Worm (Caenorhabditis elegans): ENCODE measurements around the gene glit-1.
A peak's percentile ranks its signal among the peaks of the same experiment; 100 is the strongest.

Gene glit-1

DNA sequence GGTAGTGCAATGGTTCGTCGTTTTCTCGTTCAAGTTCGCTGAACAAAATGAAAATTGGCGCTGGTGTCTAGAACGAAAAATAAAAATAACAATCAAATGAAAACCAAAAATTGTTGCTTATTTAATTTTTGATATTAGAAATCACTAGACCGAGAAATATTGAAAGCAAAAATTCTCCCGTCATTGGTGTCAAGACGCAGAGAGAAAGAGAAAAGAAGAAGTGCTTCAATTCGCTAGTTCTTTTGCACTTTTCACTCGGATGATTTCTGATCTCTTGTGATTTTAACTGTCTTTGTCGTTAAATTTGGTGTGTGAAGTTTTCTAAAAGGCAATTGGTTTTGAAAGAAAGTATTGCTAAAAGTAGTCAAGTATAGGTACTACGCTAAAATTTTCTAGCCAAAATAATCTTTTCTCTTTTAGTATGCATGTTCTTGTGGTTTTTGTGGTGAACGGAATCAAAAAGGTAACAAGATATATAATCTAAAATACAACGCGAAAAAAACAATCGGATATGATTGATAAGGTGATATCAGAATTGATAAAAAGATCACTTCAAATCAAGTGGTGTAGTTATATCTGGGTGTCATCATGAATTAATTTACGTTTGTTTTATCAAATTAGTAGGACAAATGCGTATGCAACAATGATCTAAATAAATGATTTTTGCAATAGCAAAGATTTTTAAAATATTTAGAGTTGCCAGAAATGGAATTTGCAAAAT lies 49.0 kb upstream of the glit-1 start:
- TF ChIP-seq lin-14 (GFP tag; optimal IDR thresholded peaks at IDR 0.05) (peak; percentile 6), F16B12.6 (tag; optimal IDR thresholded peaks at IDR 0.05) (no peak), blmp-1 (tag; optimal IDR thresholded peaks at IDR 0.05) (peak; percentile 7), nhr-28 (tag; optimal IDR thresholded peaks at IDR 0.05) (no peak), vab-15 (tag; optimal IDR thresholded peaks at IDR 0.05) (no peak), nhr-85 (tag) (peak; percentile 77), tbx-2 (tag; optimal IDR thresholded peaks at IDR 0.05) (no peak), sox-4 (tag; optimal IDR thresholded peaks at IDR 0.05) (no peak), tlp-1 (tag; optimal IDR thresholded peaks at IDR 0.05) (no peak), nhr-71 (tag; optimal IDR thresholded peaks at IDR 0.05) (peak; percentile 10), efl-1 (optimal IDR thresholded peaks at IDR 0.05) (peak in 1 of 2 experiments; percentile 10), efl-1 (GFP tag; optimal IDR thresholded peaks at IDR 0.05 in 1 of 2) (peak in 1 of 2 experiments; percentile 55), unc-98 (GFP tag; IDR thresholded peaks at IDR 0.05) (no peak), hlh-17 (GFP tag; optimal IDR thresholded peaks at IDR 0.05; ENCODE audit: borderline replicate concordance) (no peak), jun-1 (tag; optimal IDR thresholded peaks at IDR 0.05) (no peak), skn-1 (tag; optimal IDR thresholded peaks at IDR 0.05) (no peak), unc-86 (tag; optimal IDR thresholded peaks at IDR 0.05) (no peak), nhr-20 (tag; optimal IDR thresholded peaks at IDR 0.05) (peak; percentile 25), ztf-4 (tag; optimal IDR thresholded peaks at IDR 0.05) (no peak), hlh-4 (tag; optimal IDR thresholded peaks at IDR 0.05) (no peak), mdl-1 (tag; optimal IDR thresholded peaks at IDR 0.05) (no peak), elt-3 (tag; optimal IDR thresholded peaks at IDR 0.05) (peak in 5 of 6 experiments; percentile 55 to 81 (median 61)), fkh-10 (GFP tag; optimal IDR thresholded peaks at IDR 0.05) (no peak), nhr-90 (tag; optimal IDR thresholded peaks at IDR 0.05; ENCODE audit: poor library complexity) (no peak)

DNA sequence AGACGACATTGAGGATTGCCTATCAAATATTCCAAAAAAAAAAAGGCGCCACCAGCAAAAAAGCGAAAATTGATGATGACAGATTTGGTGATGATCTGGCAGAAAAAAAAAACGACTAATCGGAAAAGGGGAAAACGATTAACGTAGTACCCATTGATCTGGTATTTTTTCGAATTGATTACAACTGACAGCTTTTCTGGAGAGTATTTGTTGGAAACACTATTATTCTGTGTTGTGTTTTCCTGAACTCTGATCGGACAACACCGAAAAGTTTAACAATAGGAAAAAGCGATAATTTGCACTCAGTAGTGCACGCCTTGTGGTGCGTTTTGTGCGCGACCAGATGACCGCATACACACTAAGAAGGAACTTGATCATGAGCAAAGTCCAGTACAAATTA lies 47.4 kb upstream of the glit-1 start:
- TF ChIP-seq nhr-237 (tag; optimal IDR thresholded peaks at IDR 0.05) (no peak), dsc-1 (tag; optimal IDR thresholded peaks at IDR 0.05) (no peak), C04F5.9 (tag; optimal IDR thresholded peaks at IDR 0.05) (no peak), nhr-28 (tag; optimal IDR thresholded peaks at IDR 0.05) (no peak), fkh-8 (tag; optimal IDR thresholded peaks at IDR 0.05) (peak; percentile 13), grh-1 (GFP tag; IDR thresholded peaks at IDR 0.05) (no peak), mef-2 (tag; optimal IDR thresholded peaks at IDR 0.05) (no peak), zip-4 (GFP tag; optimal IDR thresholded peaks at IDR 0.05) (no peak), irx-1 (tag; optimal IDR thresholded peaks at IDR 0.05) (no peak), nhr-71 (tag; optimal IDR thresholded peaks at IDR 0.05) (no peak), ceh-90 (tag; optimal IDR thresholded peaks at IDR 0.05) (no peak), ces-1 (GFP tag; optimal IDR thresholded peaks at IDR 0.05) (no peak), mdl-1 (tag; optimal IDR thresholded peaks at IDR 0.05) (no peak), F16B12.6 (tag; optimal IDR thresholded peaks at IDR 0.05) (no peak), efl-1 (optimal IDR thresholded peaks at IDR 0.05) (no peak), efl-1 (GFP tag; optimal IDR thresholded peaks at IDR 0.05 in 1 of 2) (peak in 1 of 2 experiments; percentile 73), blmp-1 (tag; optimal IDR thresholded peaks at IDR 0.05) (peak; percentile 45), egl-13 (tag; optimal IDR thresholded peaks at IDR 0.05) (no peak), tbx-2 (tag; optimal IDR thresholded peaks at IDR 0.05) (no peak)

DNA sequence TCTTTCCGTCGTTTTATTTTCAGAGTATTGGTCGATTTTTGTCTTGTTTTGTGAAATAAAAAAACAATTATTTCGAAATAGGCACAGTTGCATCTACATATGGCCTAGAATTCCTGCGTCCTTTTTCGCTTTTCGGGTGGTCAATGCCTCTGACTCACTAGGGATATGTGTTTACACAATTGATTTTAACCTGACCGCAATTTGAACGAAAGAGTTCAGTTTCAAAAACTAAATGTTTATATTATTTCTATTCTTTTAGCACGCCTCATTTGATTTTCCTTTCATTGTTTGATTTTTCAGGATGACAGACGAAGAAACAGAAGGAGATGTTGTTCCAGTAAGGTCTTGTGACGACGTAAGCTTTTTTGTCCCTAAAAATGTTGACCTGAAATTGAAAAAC lies 44.3 kb upstream of the glit-1 start, which contains the start of gene mfsd-12:
Gene mfsd-12, plus strand, starts transcription at position 301 of the 400 bp plus-strand sequence.
- peak; percentile 2 for TF ChIP-seq blmp-1 (tag; optimal IDR thresholded peaks at IDR 0.05)
- no peak for TF ChIP-seq irx-1 (tag; optimal IDR thresholded peaks at IDR 0.05)
- TF ChIP-seq efl-1 (optimal IDR thresholded peaks at IDR 0.05): no peak
- TF ChIP-seq efl-1 (GFP tag; optimal IDR thresholded peaks at IDR 0.05 in 1 of 2): peak in 1 of 2 experiments; percentile 42
- TF ChIP-seq skn-1 (tag; optimal IDR thresholded peaks at IDR 0.05): peak; percentile 22

DNA sequence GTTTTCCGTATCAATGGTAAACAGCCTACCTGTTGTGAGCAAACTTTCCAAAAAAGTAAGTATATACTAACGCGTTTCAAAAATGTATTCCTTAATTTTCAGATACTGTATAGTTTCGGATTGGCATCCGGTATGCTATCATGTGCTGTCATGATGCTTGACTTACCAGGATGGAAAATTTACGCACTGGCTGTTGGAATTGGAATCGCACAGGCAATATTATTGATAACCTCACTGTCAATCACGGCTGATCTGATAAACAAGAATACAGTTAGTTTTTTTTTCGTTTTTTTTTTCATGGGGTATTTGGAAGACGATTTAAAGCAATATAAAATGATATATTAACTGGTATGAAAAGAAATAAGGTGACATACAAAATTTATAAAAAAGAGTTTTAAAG lies 40.2 kb upstream of the glit-1 start:
- TF ChIP-seq ztf-11 (tag; optimal IDR thresholded peaks at IDR 0.05) (no peak), C16A3.4 (tag; optimal IDR thresholded peaks at IDR 0.05) (no peak)

All from whole organism, L1 larva.